Worm (Caenorhabditis elegans) whole organism, L2 larva: Measurements from ENCODE around the gene fbxa-169.

Source experiments
- F13H6.1 ChIP-seq: sonication (generic microtip); optimal IDR thresholded peaks from 2 replicates; lab custom pipeline; 2016; ENCODE audit warnings: missing genetic modification characterization, missing compliant biosample characterization
- R02D3.7 ChIP-seq: fragments of 150-350 bp; optimal IDR thresholded peaks from 2 replicates; lab custom pipeline; 2014; ENCODE audit warnings: missing biosample characterization, missing genetic modification characterization
- ZK546.5 ChIP-seq: sonication (generic microtip); optimal IDR thresholded peaks from 2 replicates; lab custom pipeline; 2017; ENCODE audit warnings: missing biosample characterization, missing genetic modification characterization
- aly-2 ChIP-seq: fragments of 150-350 bp; optimal IDR thresholded peaks from 2 replicates; lab custom pipeline; 2014; ENCODE audit warnings: missing biosample characterization, missing genetic modification characterization
- lsy-2 ChIP-seq, 2 experiments: fragments of 150-350 bp in 1 of 2; sonication (generic microtip) in 1 of 2; optimal IDR thresholded peaks; 2 replicates each; lab custom pipeline; 2014 to 2017; ENCODE audit warnings: missing biosample characterization in 2 of 2, missing genetic modification characterization in 2 of 2
- mab-5 ChIP-seq: fragments of 150-350 bp; optimal IDR thresholded peaks from 2 replicates; lab custom pipeline; 2014; ENCODE audit warnings: missing biosample characterization, missing genetic modification characterization
- nhr-10 ChIP-seq: sonication (generic microtip); optimal IDR thresholded peaks from 2 replicates; lab custom pipeline; 2017; ENCODE audit warnings: missing biosample characterization, missing genetic modification characterization
- nhr-11 ChIP-seq: fragments of 150-350 bp; optimal IDR thresholded peaks from 2 replicates; lab custom pipeline; 2014; ENCODE audit warnings: missing biosample characterization, missing genetic modification characterization
- nhr-77 ChIP-seq: fragments of 150-350 bp; optimal IDR thresholded peaks from 2 replicates; lab custom pipeline; 2014; ENCODE audit warnings: missing biosample characterization, missing genetic modification characterization
- sma-3 ChIP-seq: sonication (generic microtip); optimal IDR thresholded peaks from 2 replicates; lab custom pipeline; 2016; ENCODE audit warnings: missing genetic modification reagents, missing genetic modification characterization, missing compliant biosample characterization
- sma-9 ChIP-seq, 2 experiments: fragments of 150-350 bp in 1 of 2; sonication (generic microtip) in 1 of 2; optimal IDR thresholded peaks; 2 replicates each; lab custom pipeline; 2014 to 2016; ENCODE audit warnings: missing genetic modification characterization in 2 of 2, mild to moderate bottlenecking in 1 of 2, missing biosample characterization in 1 of 2, missing compliant biosample characterization in 1 of 2, missing genetic modification reagents in 1 of 2, moderate library complexity in 1 of 2
- unc-39 ChIP-seq: fragments of 150-350 bp; optimal IDR thresholded peaks from 2 replicates; lab custom pipeline; 2014; ENCODE audit warnings: missing biosample characterization, missing genetic modification characterization
- unc-55 ChIP-seq: fragments of 150-350 bp; sonication (generic microtip); optimal IDR thresholded peaks from 3 replicates; lab custom pipeline; 2014; ENCODE audit warnings: missing biosample characterization, missing genetic modification reagents, missing genetic modification characterization
- unc-62 ChIP-seq: fragments of 150-350 bp; optimal IDR thresholded peaks from 2 replicates; lab custom pipeline; 2014; ENCODE audit warnings: missing biosample characterization, missing genetic modification reagents, missing genetic modification characterization

DNA sequence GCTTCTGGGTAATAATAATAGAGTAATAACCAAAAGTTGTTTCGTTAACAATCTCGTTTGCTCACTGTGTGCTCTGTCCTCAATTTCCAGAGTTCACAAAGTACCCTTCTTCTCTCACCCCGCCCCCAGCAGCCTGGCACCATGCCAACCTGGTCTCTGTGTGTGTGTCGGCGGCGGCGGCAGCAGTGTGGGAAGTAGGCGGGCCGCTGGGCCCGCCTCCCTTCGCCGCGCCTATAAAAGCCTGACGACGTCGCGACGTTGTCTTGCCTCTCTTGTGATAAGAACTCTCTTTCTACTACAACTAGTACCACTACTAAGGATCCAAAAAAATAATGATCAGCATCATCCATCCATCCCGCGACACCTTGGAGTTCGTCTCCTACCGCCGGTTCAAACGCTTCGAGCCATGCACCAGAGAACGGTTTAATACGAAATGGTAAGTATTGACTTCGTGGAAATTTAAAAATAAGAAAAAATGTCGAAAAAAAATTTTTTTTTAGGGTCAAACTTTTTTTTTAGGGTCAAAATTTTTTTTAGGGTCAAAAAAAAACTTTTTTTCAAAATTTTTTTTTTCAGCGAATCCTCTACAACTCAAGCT is 20.6 kb downstream of the fbxa-169 start, which contains the start of gene C31C9.7:
- TF ChIP-seq aly-2 (tag; lab: Kevin White, UChicago) (no peak), R02D3.7 (tag; lab: Kevin White, UChicago) (no peak), nhr-11 (tag; lab: Kevin White, UChicago) (no peak), ZK546.5 (tag; lab: Kevin White, UChicago) (no peak), unc-39 (no peak), mab-5 (tag; lab: Kevin White, UChicago) (no peak), lsy-2 (tag; optimal IDR thresholded peaks at IDR 0.05; lab: Kevin White, UChicago) (no peak), sma-9 (GFP tag; optimal IDR thresholded peaks at IDR 0.05; lab: Kevin White, UChicago) (peak; percentile 28), sma-9 (tag; optimal IDR thresholded peaks at IDR 0.05; lab: Kevin White, UChicago) (no peak), unc-55 (no peak), unc-62 (no peak), sma-3 (GFP tag; lab: Kevin White, UChicago) (peak; percentile 16), F13H6.1 (tag; lab: Kevin White, UChicago) (peak; percentile 29), nhr-77 (tag; lab: Kevin White, UChicago) (no peak), nhr-10 (tag; lab: Kevin White, UChicago) (no peak)
